Fruit fly (Drosophila melanogaster) whole organism: ENCODE results near the gene CG32987.
A peak's percentile ranks its signal among the peaks of the same experiment; 100 is the strongest.

Experiments used
- CG8478 ChIP-seq: fragments of >200 bp; optimal IDR thresholded peaks from 2 replicates; lab custom pipeline; 2018; ENCODE audit warnings: inconsistent platforms
- Dll ChIP-seq: fragments of >200 bp; optimal IDR thresholded peaks from 2 replicates; lab custom pipeline; 2017
- EcR ChIP-seq, 2 experiments: fragments of >200 bp; optimal IDR thresholded peaks; 2 replicates each; lab custom pipeline; 2017; ENCODE audit warnings: missing biosample characterization in 2 of 2, missing genetic modification characterization in 2 of 2, missing genetic modification reagents in 2 of 2
- pan ChIP-seq: fragments of >200 bp; optimal IDR thresholded peaks from 2 replicates; lab custom pipeline; 2017
- psq ChIP-seq: fragments of >200 bp; optimal IDR thresholded peaks from 2 replicates; lab custom pipeline; 2017
- usp ChIP-seq: fragments of >200 bp; optimal IDR thresholded peaks from 2 replicates; lab custom pipeline; 2017; ENCODE audit warnings: missing biosample characterization, missing genetic modification characterization, mixed read lengths

Gene CG32987

DNA sequence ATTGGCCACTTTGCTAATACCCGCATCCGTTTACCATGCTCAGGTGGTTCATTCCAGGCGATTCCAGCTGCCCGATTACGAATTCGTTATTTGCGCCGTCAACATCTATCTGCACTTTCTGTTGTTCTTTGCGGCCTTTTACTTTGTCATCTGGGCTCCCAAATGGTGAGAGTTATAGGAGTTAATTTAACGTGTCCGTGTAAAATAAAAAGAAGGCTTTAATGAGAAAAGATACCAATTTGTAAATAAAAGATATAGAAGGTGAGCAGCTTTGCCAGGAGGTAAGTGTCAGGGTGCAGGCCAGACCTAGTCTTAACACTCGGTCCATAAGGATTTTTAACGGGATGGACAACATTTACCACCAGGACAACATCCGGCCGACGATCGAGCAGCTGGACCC, at the start of gene CG32987:
TSS of gene CG32987 (plus strand) at position 301 of the 400 bp plus-strand sequence.
- TF ChIP-seq pan (lab: Kevin White, UChicago), result no peak
- no peak for TF ChIP-seq EcR (GFP tag; optimal IDR thresholded peaks at IDR 0.05; lab: Kevin White, UChicago)
- TF ChIP-seq Dll (lab: Kevin White, UChicago), result no peak
- no peak for TF ChIP-seq usp (GFP tag; lab: Kevin White, UChicago)
- TF ChIP-seq CG8478 (lab: Kevin White, UChicago), result no peak
- no peak for TF ChIP-seq psq

DNA sequence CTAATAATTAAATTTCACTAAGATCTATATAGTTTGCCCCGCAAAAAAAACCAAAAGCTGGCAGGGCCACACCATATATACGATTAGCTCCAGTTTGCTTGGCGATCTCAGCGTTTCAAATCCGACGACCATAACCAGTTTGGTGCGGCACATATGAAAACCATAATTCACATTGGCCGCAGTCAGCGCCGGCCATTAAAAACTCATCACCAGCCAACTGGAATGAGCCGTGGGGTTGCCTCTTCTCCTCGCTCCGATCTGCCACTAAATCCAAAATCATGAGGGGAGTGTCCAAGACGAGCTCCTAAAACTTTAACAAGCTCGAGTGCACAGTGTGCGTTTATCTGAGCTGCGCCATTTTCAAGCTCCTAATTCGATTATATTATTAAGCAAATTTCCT, 46.3 kb upstream of the CG32987 start:
- TF ChIP-seq EcR (GFP tag; optimal IDR thresholded peaks at IDR 0.05; lab: Kevin White, UChicago) (no peak), Dll (lab: Kevin White, UChicago) (no peak), CG8478 (lab: Kevin White, UChicago) (no peak), pan (lab: Kevin White, UChicago) (no peak), psq (no peak), usp (GFP tag; lab: Kevin White, UChicago) (no peak)

dm6 chr2L:8820539-8820938, 43.1 kb upstream of the CG32987 start:
- TF ChIP-seq CG8478 (lab: Kevin White, UChicago) (no peak), Dll (lab: Kevin White, UChicago) (no peak), EcR (GFP tag; optimal IDR thresholded peaks at IDR 0.05; lab: Kevin White, UChicago) (no peak), usp (GFP tag; lab: Kevin White, UChicago) (no peak), pan (lab: Kevin White, UChicago) (no peak), psq (no peak)

dm6 chr2L:8825222-8825869, 38.3 kb upstream of the CG32987 start, which contains the start of gene SoxN:
Gene SoxN, plus strand, starts transcription at chr2L:8825645.
- TF ChIP-seq Dll (lab: Kevin White, UChicago), result peak; percentile 79
- TF ChIP-seq EcR (GFP tag; optimal IDR thresholded peaks at IDR 0.05; lab: Kevin White, UChicago), result no peak
- TF ChIP-seq pan (lab: Kevin White, UChicago), result no peak
- TF ChIP-seq psq, result no peak
- peak; percentile 71 for TF ChIP-seq CG8478 (lab: Kevin White, UChicago)
- TF ChIP-seq usp (GFP tag; lab: Kevin White, UChicago), result no peak

DNA sequence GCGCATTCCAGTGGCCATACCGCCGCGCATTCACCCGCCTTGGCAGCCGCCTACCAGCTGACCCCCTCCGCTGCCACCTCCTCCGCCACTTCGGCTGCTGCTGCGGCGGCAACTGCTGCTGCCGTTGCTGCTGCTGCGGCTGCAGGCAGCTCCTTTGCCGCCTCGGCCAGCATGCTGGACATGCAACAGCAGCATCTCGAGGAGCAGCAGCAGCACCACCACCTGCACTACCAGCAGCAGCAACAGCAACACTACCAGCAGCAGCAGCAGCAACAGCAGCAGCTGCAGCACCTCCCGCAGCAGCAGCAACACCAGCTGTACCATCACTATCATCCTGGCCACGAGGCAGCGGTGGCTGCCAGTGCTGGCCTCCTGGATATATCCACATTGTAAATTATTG, 35.2 kb upstream of the CG32987 start:
- no peak for TF ChIP-seq Dll (lab: Kevin White, UChicago)
- TF ChIP-seq CG8478 (lab: Kevin White, UChicago), result no peak
- no peak for TF ChIP-seq usp (GFP tag; lab: Kevin White, UChicago)
- TF ChIP-seq psq, result no peak
- TF ChIP-seq EcR (GFP tag; optimal IDR thresholded peaks at IDR 0.05; lab: Kevin White, UChicago), result no peak
- no peak for TF ChIP-seq pan (lab: Kevin White, UChicago)

- no peak for TF ChIP-seq EcR (GFP tag; optimal IDR thresholded peaks at IDR 0.05; lab: Kevin White, UChicago)
- TF ChIP-seq usp (GFP tag; lab: Kevin White, UChicago), result no peak
Measured at dm6 chr2L:8832386-8833210, 31.0 kb upstream of the CG32987 start.

dm6 chr2L:8834806-8835483, 28.7 kb upstream of the CG32987 start:
- TF ChIP-seq Dll (lab: Kevin White, UChicago), result no peak
- TF ChIP-seq usp (GFP tag; lab: Kevin White, UChicago), result no peak
- TF ChIP-seq pan (lab: Kevin White, UChicago), result no peak
- no peak for TF ChIP-seq psq

- TF ChIP-seq psq (no peak), Dll (lab: Kevin White, UChicago) (no peak), CG8478 (lab: Kevin White, UChicago) (no peak), usp (GFP tag; lab: Kevin White, UChicago) (no peak), pan (lab: Kevin White, UChicago) (no peak), EcR (GFP tag; optimal IDR thresholded peaks at IDR 0.05; lab: Kevin White, UChicago) (no peak)
Measured at dm6 chr2L:8839193-8839592, 24.4 kb upstream of the CG32987 start.

DNA sequence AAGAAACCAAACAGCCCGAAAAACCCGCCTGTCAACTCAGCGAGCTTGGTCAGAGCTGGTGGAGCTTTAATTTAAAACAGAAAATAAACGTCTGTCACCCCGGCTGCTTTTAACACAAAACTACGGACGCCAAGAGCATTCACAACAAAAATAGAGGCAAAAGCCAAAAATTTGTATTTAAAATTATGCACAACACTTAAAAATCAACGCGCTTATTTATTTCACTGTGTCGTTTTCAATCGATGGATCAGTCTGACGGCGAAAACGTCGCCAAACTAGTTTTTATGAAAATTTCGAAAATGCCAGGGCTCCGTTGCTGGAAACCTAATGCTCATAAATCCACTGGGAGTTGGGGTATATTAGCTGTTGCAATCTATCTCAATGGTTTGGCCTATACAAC, 22.9 kb upstream of the CG32987 start:
- TF ChIP-seq usp (GFP tag; lab: Kevin White, UChicago) (no peak), Dll (lab: Kevin White, UChicago) (no peak), pan (lab: Kevin White, UChicago) (no peak), CG8478 (lab: Kevin White, UChicago) (no peak), psq (no peak), EcR (GFP tag; optimal IDR thresholded peaks at IDR 0.05; lab: Kevin White, UChicago) (no peak)

DNA sequence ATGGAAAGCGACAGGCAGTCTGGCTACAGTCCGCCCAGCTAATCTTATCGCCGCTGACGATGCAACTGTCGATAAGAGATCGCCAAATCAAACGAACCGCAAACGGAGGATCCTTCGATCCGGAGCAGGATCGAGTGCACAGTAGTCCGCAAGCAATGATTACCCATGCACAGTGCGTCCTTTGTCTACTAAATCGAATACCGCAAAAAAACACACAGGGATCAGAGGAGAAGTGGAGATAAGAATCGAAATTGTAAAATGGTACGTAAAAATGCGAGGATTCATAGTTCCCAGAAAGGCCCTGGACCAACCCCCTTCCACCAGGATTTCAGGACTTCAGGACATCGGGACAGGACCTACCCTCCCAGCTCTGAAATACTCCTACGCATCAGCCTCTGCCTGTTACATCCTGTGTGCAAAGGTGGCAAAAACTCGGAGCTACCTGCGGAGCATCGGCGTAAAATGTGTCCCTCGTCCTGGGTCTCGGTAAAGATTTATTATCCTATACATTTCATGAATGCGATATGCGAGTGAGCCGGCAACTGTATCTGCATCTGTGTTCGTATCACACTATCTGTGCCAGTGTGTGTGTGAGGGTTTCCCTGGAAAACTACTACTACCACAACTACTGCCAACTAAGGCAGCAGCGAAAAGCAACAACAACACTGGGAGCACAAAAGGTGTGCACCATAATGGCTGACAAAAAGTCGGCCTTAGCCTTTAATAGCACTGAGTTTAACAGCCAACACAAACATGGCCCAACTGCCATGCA, 21.9 kb upstream of the CG32987 start:
- no peak for TF ChIP-seq pan (lab: Kevin White, UChicago)

- no peak for TF ChIP-seq CG8478 (lab: Kevin White, UChicago)
- TF ChIP-seq EcR (GFP tag; optimal IDR thresholded peaks at IDR 0.05; lab: Kevin White, UChicago), result no peak
- TF ChIP-seq usp (GFP tag; lab: Kevin White, UChicago), result no peak
- TF ChIP-seq pan (lab: Kevin White, UChicago), result no peak
- TF ChIP-seq Dll (lab: Kevin White, UChicago), result no peak
- TF ChIP-seq psq, result no peak
Measured at dm6 chr2L:8842262-8842561, 21.4 kb upstream of the CG32987 start.
